Worm (Caenorhabditis elegans) whole organism, L2 larva: ENCODE data around the gene grl-19.

Experiments
- elt-3 ChIP-seq: sonication (generic microtip); optimal IDR thresholded peaks from 2 replicates; lab custom pipeline; 2017; ENCODE audit warnings: missing biosample characterization, missing genetic modification characterization
- lin-13 ChIP-seq: fragments of 150-350 bp; optimal IDR thresholded peaks from 2 replicates; lab custom pipeline; 2014; ENCODE audit warnings: missing biosample characterization, missing genetic modification reagents, missing genetic modification characterization
- peb-1 ChIP-seq: fragments of 150-350 bp; optimal IDR thresholded peaks from 2 replicates; lab custom pipeline; 2014; ENCODE audit warnings: missing biosample characterization, missing genetic modification characterization

DNA sequence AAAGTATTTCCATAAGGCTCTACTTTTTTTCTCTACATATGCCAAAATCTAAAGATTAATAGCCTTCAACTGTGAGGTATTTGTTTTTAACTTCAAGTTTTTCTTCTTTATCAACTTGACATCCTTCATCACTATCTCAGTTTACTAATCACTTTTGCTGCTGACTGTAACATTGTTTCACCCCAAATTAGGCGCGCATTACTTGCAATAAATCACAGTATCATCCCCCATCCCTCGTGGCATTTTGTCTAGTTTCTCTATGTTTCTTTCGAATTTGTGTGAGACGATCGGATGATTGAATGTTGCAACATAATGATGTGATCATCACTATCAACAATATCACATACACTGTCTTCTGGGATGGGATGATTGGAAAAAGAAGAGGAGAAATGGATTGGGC lies 4.9 kb downstream of the grl-19 start:
- TF ChIP-seq peb-1 (tag; lab: Kevin White, UChicago) (no peak), lin-13 (no peak), elt-3 (tag; lab: Kevin White, UChicago) (no peak)
